Fruit fly (Drosophila melanogaster): Measurements from ENCODE around the gene Tep3.

- TF ChIP-seq CG10669 (GFP tag; optimal IDR thresholded peaks at IDR 0.05) (no peak), Sox102F (GFP tag; optimal IDR thresholded peaks at IDR 0.05) (no peak), Eip93F (GFP tag; optimal IDR thresholded peaks at IDR 0.05) (no peak), Eip75B (GFP tag; optimal IDR thresholded peaks at IDR 0.05) (no peak), fd59A (GFP tag; optimal IDR thresholded peaks at IDR 0.05) (no peak), Lpt (GFP tag; optimal IDR thresholded peaks at IDR 0.05) (no peak), CG9139 (GFP tag; optimal IDR thresholded peaks at IDR 0.05) (no peak), Sox14 (GFP tag; optimal IDR thresholded peaks at IDR 0.05) (no peak)
Measured at dm6 chr2L:7750631-7751161, 48.1 kb downstream of the Tep3 start.

All from whole organism, prepupa.